Worm (Caenorhabditis elegans) whole organism, mixed stage, embryonic: ENCODE data around the gene F14E5.8.

ENCODE experiments used
- lsy-2 ChIP-seq: fragments of 150-350 bp; optimal IDR thresholded peaks from 2 replicates; lab custom pipeline; 2014; ENCODE audit warnings: missing biosample characterization, missing genetic modification characterization
- nhr-76 ChIP-seq: sonication (generic microtip); optimal IDR thresholded peaks from 2 replicates; lab custom pipeline; 2017; ENCODE audit warnings: missing biosample characterization, missing genetic modification characterization
- snpc-4 ChIP-seq: fragments of 150-350 bp; optimal IDR thresholded peaks from 2 replicates; lab custom pipeline; 2014; ENCODE audit warnings: missing biosample characterization, missing genetic modification characterization
- unc-62 ChIP-seq: fragments of 150-350 bp; optimal IDR thresholded peaks from 2 replicates; lab custom pipeline; 2014; ENCODE audit warnings: missing biosample characterization, missing genetic modification reagents, missing genetic modification characterization
- zip-8 ChIP-seq: fragments of 150-350 bp; optimal IDR thresholded peaks from 2 replicates; lab custom pipeline; 2014; ENCODE audit warnings: missing biosample characterization, missing genetic modification characterization
- ztf-11 ChIP-seq: fragments of 150-350 bp; optimal IDR thresholded peaks from 2 replicates; lab custom pipeline; 2014; ENCODE audit warnings: missing biosample characterization, missing genetic modification characterization

ce11 chrII:8438791-8439287 is 18.9 kb downstream of the F14E5.8 start, which contains the start of gene lips-10:
- no peak for TF ChIP-seq zip-8 (tag; lab: Kevin White, UChicago)
- no peak for TF ChIP-seq unc-62 (GFP tag; lab: Kevin White, UChicago)
- TF ChIP-seq nhr-76 (tag; lab: Kevin White, UChicago) = no peak
- no peak for TF ChIP-seq lsy-2 (tag; lab: Kevin White, UChicago)
- TF ChIP-seq snpc-4 (tag; lab: Kevin White, UChicago) = no peak
- TF ChIP-seq ztf-11 (tag; lab: Kevin White, UChicago) = no peak
